Worm (Caenorhabditis elegans) whole organism, L4 larva: ENCODE data around the gene F32D8.13.

Experiments used
- F49E8.2 ChIP-seq: sonication (generic microtip); optimal IDR thresholded peaks from 2 replicates; lab custom pipeline; 2016; ENCODE audit warnings: missing compliant biosample characterization, mild to moderate bottlenecking, missing genetic modification characterization, borderline replicate concordance
- ctbp-1 ChIP-seq: fragments of 200-800 bp; sonication (Bioruptor generic); IDR thresholded peaks from 2 replicates; pipeline ENCODE4 v1.3.6; 2022; ENCODE audit warnings: missing genetic modification reagents, missing genetic modification characterization, missing compliant biosample characterization
- daf-12 ChIP-seq: fragments of 150-350 bp; optimal IDR thresholded peaks from 2 replicates; lab custom pipeline; 2014; ENCODE audit warnings: missing biosample characterization, missing genetic modification reagents, missing genetic modification characterization
- egl-27 ChIP-seq: sonication (generic microtip); optimal IDR thresholded peaks from 3 replicates; lab custom pipeline; 2017; ENCODE audit warnings: missing biosample characterization, missing genetic modification reagents, missing genetic modification characterization
- lin-15B ChIP-seq: fragments of 150-350 bp; sonication (generic microtip); optimal IDR thresholded peaks from 3 replicates; lab custom pipeline; 2014; ENCODE audit warnings: missing biosample characterization, missing genetic modification characterization
- nhr-11 ChIP-seq: fragments of 150-350 bp; optimal IDR thresholded peaks from 2 replicates; lab custom pipeline; 2014; ENCODE audit warnings: missing biosample characterization, missing genetic modification characterization
- saeg-2 ChIP-seq: fragments of 200-800 bp; sonication (Bioruptor generic); IDR thresholded peaks from 2 replicates; pipeline ENCODE4 v1.3.6; 2022; ENCODE audit warnings: missing genetic modification reagents, missing genetic modification characterization, missing compliant biosample characterization
- set-16 ChIP-seq: fragments of 200-800 bp; sonication (Bioruptor generic); IDR thresholded peaks from 2 replicates; pipeline ENCODE4 v1.3.6; 2022; ENCODE audit warnings: missing genetic modification reagents, missing genetic modification characterization, missing compliant biosample characterization
- unc-130 ChIP-seq: sonication (generic microtip); optimal IDR thresholded peaks from 2 replicates; lab custom pipeline; 2016; ENCODE audit warnings: missing genetic modification reagents, missing genetic modification characterization, missing compliant biosample characterization
- ztf-7 ChIP-seq: fragments of 150-350 bp; optimal IDR thresholded peaks from 2 replicates; lab custom pipeline; 2014; ENCODE audit warnings: missing biosample characterization, missing genetic modification characterization

DNA sequence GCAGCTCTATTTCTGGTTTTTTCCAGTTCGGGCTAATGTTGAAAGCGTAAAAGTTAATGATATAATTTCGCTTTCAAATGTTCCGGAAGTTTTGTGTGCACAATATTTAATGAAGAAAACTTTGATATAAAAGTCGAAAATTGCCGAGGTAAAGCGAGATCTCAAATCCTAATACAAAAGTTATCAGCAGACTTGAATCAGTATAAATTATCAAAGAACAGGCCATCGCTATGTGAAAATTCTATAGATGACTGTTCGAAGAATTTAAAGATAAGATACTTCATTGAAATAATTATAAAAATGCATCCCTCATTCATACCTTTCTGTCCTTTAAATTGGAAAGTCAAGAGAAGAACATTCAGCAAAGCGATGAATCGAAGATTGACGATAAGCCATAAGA, 49.5 kb downstream of the F32D8.13 start, which contains the start of gene C29A12.6:
- TF ChIP-seq ctbp-1 (GFP tag; lab: Robert Waterston, UW) = no peak
- TF ChIP-seq set-16 = no peak
- no peak for TF ChIP-seq saeg-2 (GFP tag; lab: Robert Waterston, UW)
- TF ChIP-seq lin-15B (tag; lab: Kevin White, UChicago) = no peak
- no peak for TF ChIP-seq ztf-7 (tag; lab: Kevin White, UChicago)
- no peak for TF ChIP-seq unc-130
- TF ChIP-seq daf-12 (tag; lab: Kevin White, UChicago) = no peak
- no peak for TF ChIP-seq egl-27 (tag; lab: Kevin White, UChicago)
- TF ChIP-seq nhr-11 (tag; lab: Kevin White, UChicago) = no peak
- no peak for TF ChIP-seq F49E8.2
